Fruit fly (Drosophila melanogaster) whole organism, adult: ENCODE results near the gene CG42835.

Experiments used
- CG12768 ChIP-seq: fragments of 200-800 bp; sonication (Bioruptor generic); optimal IDR thresholded peaks from 2 replicates; lab custom pipeline; 2017; ENCODE audit warnings: missing biosample characterization, missing genetic modification characterization, mild to moderate bottlenecking, moderate library complexity, missing genetic modification reagents
- CG14711 ChIP-seq: fragments of 200-800 bp; sonication (Bioruptor generic); optimal IDR thresholded peaks from 2 replicates; lab custom pipeline; 2018; ENCODE audit warnings: missing biosample characterization, mild to moderate bottlenecking, missing genetic modification characterization, moderate library complexity
- CG5204 ChIP-seq: fragments of 200-800 bp; sonication (Bioruptor generic); optimal IDR thresholded peaks from 2 replicates; lab custom pipeline; 2016; ENCODE audit warnings: missing biosample characterization, missing genetic modification characterization
- CG7101 ChIP-seq: fragments of 200-800 bp; sonication (Bioruptor generic); optimal IDR thresholded peaks from 2 replicates; lab custom pipeline; 2018; ENCODE audit warnings: missing biosample characterization, mild to moderate bottlenecking, missing genetic modification characterization, moderate library complexity
- Clk ChIP-seq: fragments of 200-800 bp; sonication (Bioruptor generic); optimal IDR thresholded peaks from 2 replicates; lab custom pipeline; 2017; ENCODE audit warnings: missing biosample characterization, missing genetic modification characterization
- cnc ChIP-seq, 2 experiments: fragments of >200 bp; optimal IDR thresholded peaks; 2 replicates each; lab custom pipeline; 2017
- kay ChIP-seq: fragments of 200-800 bp; sonication (Bioruptor generic); peaks from one replicate; lab custom pipeline; 2016; ENCODE audit warnings: missing biosample characterization, missing genetic modification characterization, borderline replicate concordance
- ovo ChIP-seq: fragments of 200-800 bp; sonication (Bioruptor generic); optimal IDR thresholded peaks from 2 replicates; lab custom pipeline; 2016; ENCODE audit warnings: missing biosample characterization, missing genetic modification characterization

dm6 chr3R:17403618-17404017 lies 16.8 kb upstream of the CG42835 start, which contains the start of gene CG34280:
- TF ChIP-seq cnc (optimal IDR thresholded peaks at IDR 0.05; lab: Kevin White, UChicago) = no peak
- no peak for TF ChIP-seq CG12768 (GFP tag; lab: Kevin White, UChicago)
- no peak for TF ChIP-seq CG7101 (tag; lab: Kevin White, UChicago)
- TF ChIP-seq CG5204 (GFP tag; lab: Kevin White, UChicago) = no peak
- TF ChIP-seq ovo = no peak
- peak; percentile 58 for TF ChIP-seq kay (GFP tag; lab: Kevin White, UChicago)
- TF ChIP-seq Clk (GFP tag; lab: Kevin White, UChicago) = no peak
- TF ChIP-seq CG14711 = no peak
